Worm (Caenorhabditis elegans): ENCODE data around the gene plpp-1.1.

ce11 chrII:3972153-3972552, 44.4 kb upstream of the plpp-1.1 start, which contains the start of gene K10G6.9:
- TF ChIP-seq R02D3.7 (tag; optimal IDR thresholded peaks at IDR 0.05) (no peak), pqm-1 (tag; optimal IDR thresholded peaks at IDR 0.05) (no peak), dve-1 (tag; optimal IDR thresholded peaks at IDR 0.05; ENCODE audit: insufficient read depth) (no peak), nhr-6 (tag; optimal IDR thresholded peaks at IDR 0.05) (no peak), mdl-1 (tag; optimal IDR thresholded peaks at IDR 0.05) (no peak), nhr-10 (tag; optimal IDR thresholded peaks at IDR 0.05) (no peak), daf-19 (GFP tag; conservative IDR thresholded peaks at IDR 0.05) (no peak), F49E8.2 (tag; optimal IDR thresholded peaks at IDR 0.05; ENCODE audit: borderline replicate concordance) (no peak), mep-1 (tag; optimal IDR thresholded peaks at IDR 0.05) (no peak)
